Fruit fly (Drosophila melanogaster) S2 (cell line): ENCODE measurements around the gene CG12948.

Experiments
- CG8478 ChIP-seq: fragments of >200 bp; optimal IDR thresholded peaks from 2 replicates; lab custom pipeline; 2018
- CTCF ChIP-seq, 2 experiments: fragments of >200 bp; optimal IDR thresholded peaks; 2 replicates each; lab custom pipeline; 2018

Gene CG12948

dm6 chr3R:9747272-9747874 is at the start of gene CG12948:
Gene CG12948 (minus strand): TSS chr3R:9747744.
- TF ChIP-seq CTCF (optimal IDR thresholded peaks at IDR 0.05; lab: Kevin White, UChicago) = no peak
- TF ChIP-seq CG8478 (lab: Kevin White, UChicago) = no peak

dm6 chr3R:9793018-9793417 is 45.5 kb upstream of the CG12948 start, which contains the start of gene CG8516:
Gene CG8516 (plus strand): TSS chr3R:9793295.
- TF ChIP-seq CTCF (optimal IDR thresholded peaks at IDR 0.05; lab: Kevin White, UChicago) (no peak), CG8478 (lab: Kevin White, UChicago) (no peak)

dm6 chr3R:9791177-9791806 is 43.7 kb upstream of the CG12948 start, which contains the start of the genes CG12945 and CG8507:
Gene CG12945 (minus strand): TSS chr3R:9791221.
Gene CG8507 (plus strand): TSS chr3R:9791483.
- TF ChIP-seq CG8478 (lab: Kevin White, UChicago) (no peak), CTCF (optimal IDR thresholded peaks at IDR 0.05; lab: Kevin White, UChicago) (no peak)

- no peak for TF ChIP-seq CG8478 (lab: Kevin White, UChicago)
- no peak for TF ChIP-seq CTCF (optimal IDR thresholded peaks at IDR 0.05; lab: Kevin White, UChicago)
Observed at dm6 chr3R:9784341-9785062, 37.0 kb upstream of the CG12948 start, which contains the start of the genes MtnA and CG8500. Gene MtnA (minus strand): TSS chr3R:9784370. Gene CG8500 (plus strand): TSS chr3R:9784653.

- no peak for TF ChIP-seq CTCF (optimal IDR thresholded peaks at IDR 0.05; lab: Kevin White, UChicago)
- TF ChIP-seq CG8478 (lab: Kevin White, UChicago) = no peak
Observed at dm6 chr3R:9783240-9783917, 35.8 kb upstream of the CG12948 start.

- TF ChIP-seq CG8478 (lab: Kevin White, UChicago) (no peak), CTCF (optimal IDR thresholded peaks at IDR 0.05; lab: Kevin White, UChicago) (no peak)
Observed at dm6 chr3R:9779764-9780163, 32.2 kb upstream of the CG12948 start, which contains the start of gene CG12947. Gene CG12947 (plus strand): TSS chr3R:9780064.

dm6 chr3R:9777941-9778360 is 30.4 kb upstream of the CG12948 start, which contains the start of gene RpS29:
Gene RpS29 (plus strand): TSS chr3R:9778042.
- TF ChIP-seq CTCF (optimal IDR thresholded peaks at IDR 0.05; lab: Kevin White, UChicago) (peak; percentile 60 to 70), CG8478 (lab: Kevin White, UChicago) (no peak)

- TF ChIP-seq CTCF (optimal IDR thresholded peaks at IDR 0.05; lab: Kevin White, UChicago) = no peak
Observed at dm6 chr3R:9774821-9775220, 27.3 kb upstream of the CG12948 start, which contains the start of gene topi. Gene topi (plus strand): TSS chr3R:9775121.

- TF ChIP-seq CG8478 (lab: Kevin White, UChicago) = no peak
- TF ChIP-seq CTCF (optimal IDR thresholded peaks at IDR 0.05; lab: Kevin White, UChicago) = no peak
Observed at dm6 chr3R:9774147-9774546, 26.6 kb upstream of the CG12948 start, which contains the start of gene Whamy. Gene Whamy (minus strand): TSS chr3R:9774419.

- TF ChIP-seq CTCF (optimal IDR thresholded peaks at IDR 0.05; lab: Kevin White, UChicago) (no peak), CG8478 (lab: Kevin White, UChicago) (no peak)
Observed at dm6 chr3R:9771519-9771972, 24.0 kb upstream of the CG12948 start, which contains the start of gene CG9471. Gene CG9471 (minus strand): TSS chr3R:9771542.

- TF ChIP-seq CG8478 (lab: Kevin White, UChicago) = no peak
- TF ChIP-seq CTCF (optimal IDR thresholded peaks at IDR 0.05; lab: Kevin White, UChicago) = no peak
Observed at dm6 chr3R:9770127-9770526, 22.6 kb upstream of the CG12948 start.

dm6 chr3R:9768884-9769283 is 21.3 kb upstream of the CG12948 start, which contains the start of gene MED6:
Gene MED6 (minus strand): TSS chr3R:9768984.
- TF ChIP-seq CTCF (optimal IDR thresholded peaks at IDR 0.05; lab: Kevin White, UChicago) (no peak), CG8478 (lab: Kevin White, UChicago) (no peak)

dm6 chr3R:9767620-9768592 is 20.4 kb upstream of the CG12948 start, which contains the start of gene Naa80:
Gene Naa80 (plus strand): TSS chr3R:9767834.
- TF ChIP-seq CTCF (optimal IDR thresholded peaks at IDR 0.05; lab: Kevin White, UChicago) (peak in 1 of 2 experiments; percentile 16), CG8478 (lab: Kevin White, UChicago) (no peak)
